Worm (Caenorhabditis elegans): Measurements from ENCODE around the gene znfx-1.

ce11 chrII:9213055-9213708 lies at the start of gene znfx-1:
- TF ChIP-seq tbx-11 (GFP tag; IDR thresholded peaks at IDR 0.05), result no peak
- no peak for TF ChIP-seq ets-7 (tag; optimal IDR thresholded peaks at IDR 0.05)
- TF ChIP-seq F13C5.2 (tag; optimal IDR thresholded peaks at IDR 0.05), result no peak
- TF ChIP-seq hmg-4 (GFP tag; optimal IDR thresholded peaks at IDR 0.05), result no peak
- TF ChIP-seq ama-1 (optimal IDR thresholded peaks at IDR 0.05), result no peak
- no peak for TF ChIP-seq aly-1 (tag; optimal IDR thresholded peaks at IDR 0.05)
- TF ChIP-seq tra-4 (tag; optimal IDR thresholded peaks at IDR 0.05), result no peak
- TF ChIP-seq flt-1 (GFP tag; IDR thresholded peaks at IDR 0.05), result no peak
- TF ChIP-seq ceh-13 (GFP tag; optimal IDR thresholded peaks at IDR 0.05), result no peak
- TF ChIP-seq pes-1 (GFP tag; IDR thresholded peaks at IDR 0.05), result no peak

All from whole organism, early embryonic.